Worm (Caenorhabditis elegans) whole organism, young adult: ENCODE results near the gene pmp-1.

Experiments
- B0035.1 ChIP-seq: sonication (generic microtip); optimal IDR thresholded peaks from 2 replicates; lab custom pipeline; 2016; ENCODE audit warnings: missing genetic modification characterization, mild to moderate bottlenecking, missing compliant biosample characterization, missing genotype, missing genetic modification reagents
- B0336.3 ChIP-seq: fragments of 200-800 bp; sonication (Bioruptor generic); IDR thresholded peaks from 2 replicates; pipeline ENCODE4 v1.3.6; 2022; ENCODE audit warnings: missing genetic modification characterization, missing compliant biosample characterization
- C06A6.2 ChIP-seq: fragments of 200-800 bp; sonication (Bioruptor generic); conservative IDR thresholded peaks from 2 replicates; pipeline ENCODE4 v1.3.6; 2022; ENCODE audit warnings: missing genetic modification characterization, missing compliant biosample characterization
- F37B4.10 ChIP-seq: fragments of 200-800 bp; sonication (Bioruptor generic); IDR thresholded peaks from 2 replicates; pipeline ENCODE4 v1.3.6; 2022; ENCODE audit warnings: missing genetic modification characterization, missing compliant biosample characterization
- F49E8.2 ChIP-seq: sonication (generic microtip); optimal IDR thresholded peaks from 3 replicates; lab custom pipeline; 2017; ENCODE audit warnings: missing genetic modification characterization, mild to moderate bottlenecking, missing compliant biosample characterization, antibody characterized with exemption, moderate library complexity; ENCODE audit not compliant: insufficient read depth
- T07F8.4 ChIP-seq: sonication (generic microtip); optimal IDR thresholded peaks from 2 replicates; lab custom pipeline; 2016; ENCODE audit warnings: mild to moderate bottlenecking, missing genetic modification characterization, moderate library complexity, missing compliant biosample characterization
- Y53G8AR.9 ChIP-seq: fragments of 200-800 bp; sonication (Bioruptor generic); conservative IDR thresholded peaks from 2 replicates; pipeline ENCODE4 v1.3.6; 2022; ENCODE audit warnings: missing genetic modification reagents, missing genetic modification characterization, missing compliant biosample characterization
- Y56A3A.18 ChIP-seq: fragments of 200-800 bp; sonication (Bioruptor generic); IDR thresholded peaks from 2 replicates; pipeline ENCODE4 v1.3.6; 2022; ENCODE audit warnings: missing genetic modification reagents, missing genetic modification characterization, missing compliant biosample characterization
- ZK185.1 ChIP-seq: sonication (generic microtip); optimal IDR thresholded peaks from 2 replicates; lab custom pipeline; 2016; ENCODE audit warnings: mild to moderate bottlenecking, missing genetic modification characterization, missing compliant biosample characterization; ENCODE audit not compliant: poor library complexity, severe bottlenecking
- akir-1 ChIP-seq: fragments of 200-800 bp; sonication (Bioruptor generic); optimal IDR thresholded peaks from 2 replicates; lab custom pipeline; 2018; ENCODE audit warnings: mild to moderate bottlenecking, missing genetic modification characterization, moderate library complexity, missing compliant biosample characterization
- ama-1 ChIP-seq, 3 experiments: fragments of 150-350 bp in 1 of 3; sonication (generic microtip) in 2 of 3; optimal IDR thresholded peaks; 2 replicates each; lab custom pipeline; 2014 to 2018; ENCODE audit warnings: missing biosample characterization in 2 of 3, missing genetic modification characterization in 2 of 3, missing genetic modification reagents in 2 of 3
- atf-7 ChIP-seq: sonication (generic microtip); optimal IDR thresholded peaks from 2 replicates; lab custom pipeline; 2017; ENCODE audit warnings: mild to moderate bottlenecking, missing genetic modification characterization, missing compliant biosample characterization
- attf-5 ChIP-seq: fragments of 200-800 bp; sonication (Bioruptor generic); optimal IDR thresholded peaks from 2 replicates; lab custom pipeline; 2018; ENCODE audit warnings: mild to moderate bottlenecking, missing genetic modification characterization, missing compliant biosample characterization
- bed-1 ChIP-seq: fragments of 200-800 bp; sonication (Bioruptor generic); IDR thresholded peaks from 2 replicates; pipeline ENCODE4 v1.3.6; 2022; ENCODE audit warnings: missing genetic modification reagents, missing genetic modification characterization, missing compliant biosample characterization
- cebp-1 ChIP-seq, 2 experiments: fragments of 200-800 bp in 1 of 2; sonication (Bioruptor generic) in 1 of 2; sonication (generic microtip) in 1 of 2; IDR thresholded peaks in 1 of 2; optimal IDR thresholded peaks in 1 of 2; 2 replicates each; pipeline versions ENCODE4 v1.3.6 to Lab custom; 2017 to 2022; ENCODE audit warnings: missing compliant biosample characterization in 2 of 2, missing genetic modification characterization in 2 of 2, mild to moderate bottlenecking in 1 of 2, missing genetic modification reagents in 1 of 2, moderate library complexity in 1 of 2
- ceh-100 ChIP-seq: fragments of 200-800 bp; sonication (Bioruptor generic); IDR thresholded peaks from 2 replicates; pipeline ENCODE4 v1.3.6; 2022; ENCODE audit warnings: missing genetic modification reagents, missing genetic modification characterization, missing compliant biosample characterization
- ceh-91 ChIP-seq: fragments of 200-800 bp; sonication (Bioruptor generic); IDR thresholded peaks from 2 replicates; pipeline ENCODE4 v1.3.6; 2022; ENCODE audit warnings: missing genetic modification reagents, missing genetic modification characterization, missing compliant biosample characterization
- chd-7 ChIP-seq: sonication (generic microtip); optimal IDR thresholded peaks from 2 replicates; lab custom pipeline; 2016; ENCODE audit warnings: mild to moderate bottlenecking, missing genetic modification characterization, moderate library complexity, missing compliant biosample characterization
- dpff-1 ChIP-seq: sonication (generic microtip); optimal IDR thresholded peaks from 2 replicates; lab custom pipeline; 2017; ENCODE audit warnings: mild to moderate bottlenecking, missing genetic modification characterization, missing compliant biosample characterization
- egl-18 ChIP-seq: fragments of 200-800 bp; sonication (Bioruptor generic); IDR thresholded peaks from 2 replicates; pipeline ENCODE4 v1.3.6; 2022; ENCODE audit warnings: missing genetic modification reagents, missing genetic modification characterization, missing compliant biosample characterization
- ekl-4 ChIP-seq: fragments of 200-800 bp; sonication (Bioruptor generic); IDR thresholded peaks from 2 replicates; pipeline ENCODE4 v1.3.6; 2022; ENCODE audit warnings: missing genetic modification reagents, missing genetic modification characterization, missing compliant biosample characterization
- fkh-3 ChIP-seq: sonication (generic microtip); optimal IDR thresholded peaks from 2 replicates; lab custom pipeline; 2016; ENCODE audit warnings: mild to moderate bottlenecking, missing genetic modification characterization, missing compliant biosample characterization
- him-1 ChIP-seq: sonication (generic microtip); optimal IDR thresholded peaks from 2 replicates; lab custom pipeline; 2016; ENCODE audit warnings: missing genotype, missing genetic modification reagents, missing genetic modification characterization, missing compliant biosample characterization
- hmg-1.2 ChIP-seq: fragments of 200-800 bp; sonication (Bioruptor generic); IDR thresholded peaks from 2 replicates; pipeline ENCODE4 v1.3.6; 2022; ENCODE audit warnings: missing genetic modification reagents, missing genetic modification characterization, missing compliant biosample characterization
- let-526 ChIP-seq: fragments of 200-800 bp; sonication (Bioruptor generic); IDR thresholded peaks from 2 replicates; pipeline ENCODE4 v1.3.6; 2022; ENCODE audit warnings: missing genetic modification reagents, missing genetic modification characterization, missing compliant biosample characterization
- lin-35 ChIP-seq, 3 experiments: fragments of 150-350 bp in 2 of 3; sonication (generic microtip) in 1 of 3; optimal IDR thresholded peaks; 2 replicates each; lab custom pipeline; 2014 to 2018; ENCODE audit warnings: missing biosample characterization in 3 of 3, missing genetic modification characterization in 3 of 3, missing genetic modification reagents in 3 of 3
- lin-40 ChIP-seq: sonication (generic microtip); optimal IDR thresholded peaks from 2 replicates; lab custom pipeline; 2016; ENCODE audit warnings: missing genetic modification characterization, mild to moderate bottlenecking, missing compliant biosample characterization, missing genotype, missing genetic modification reagents
- madf-10 ChIP-seq: sonication (generic microtip); optimal IDR thresholded peaks from 2 replicates; lab custom pipeline; 2016; ENCODE audit warnings: mild to moderate bottlenecking, missing genetic modification characterization, missing compliant biosample characterization
- madf-3 ChIP-seq: fragments of 200-800 bp; sonication (Bioruptor generic); IDR thresholded peaks from 2 replicates; pipeline ENCODE4 v1.3.6; 2022; ENCODE audit warnings: missing genetic modification reagents, missing genetic modification characterization, missing compliant biosample characterization
- nfyb-1 ChIP-seq: fragments of 200-800 bp; sonication (Bioruptor generic); IDR thresholded peaks from 2 replicates; pipeline ENCODE4 v1.3.6; 2022; ENCODE audit warnings: missing genetic modification reagents, missing genetic modification characterization, missing compliant biosample characterization
- nhr-179 ChIP-seq: sonication (generic microtip); optimal IDR thresholded peaks from 2 replicates; lab custom pipeline; 2016; ENCODE audit warnings: mild to moderate bottlenecking, missing genetic modification characterization, missing compliant biosample characterization
- nhr-80 ChIP-seq: sonication (generic microtip); optimal IDR thresholded peaks from 2 replicates; lab custom pipeline; 2016; ENCODE audit warnings: missing genetic modification characterization, missing compliant biosample characterization
- pbrm-1 ChIP-seq: fragments of 200-800 bp; sonication (Bioruptor generic); IDR thresholded peaks from 2 replicates; pipeline ENCODE4 v1.3.6; 2022; ENCODE audit warnings: missing genetic modification reagents, missing genetic modification characterization, missing compliant biosample characterization
- somi-1 ChIP-seq: fragments of 200-800 bp; sonication (Bioruptor generic); optimal IDR thresholded peaks from 2 replicates; lab custom pipeline; 2018; ENCODE audit warnings: mild to moderate bottlenecking, missing genetic modification characterization, missing compliant biosample characterization
- tlf-1 ChIP-seq: fragments of 200-800 bp; sonication (Bioruptor generic); optimal IDR thresholded peaks from 2 replicates; lab custom pipeline; 2018; ENCODE audit warnings: mild to moderate bottlenecking, missing genetic modification characterization, missing compliant biosample characterization
- xnd-1 ChIP-seq: sonication (generic microtip); optimal IDR thresholded peaks from 2 replicates; lab custom pipeline; 2016; ENCODE audit warnings: missing genotype, missing genetic modification reagents, missing genetic modification characterization, missing compliant biosample characterization
- zim-3 ChIP-seq: sonication (generic microtip); optimal IDR thresholded peaks from 2 replicates; lab custom pipeline; 2017; ENCODE audit warnings: mild to moderate bottlenecking, missing genetic modification characterization, moderate library complexity, missing compliant biosample characterization
- ztf-18 ChIP-seq: sonication (generic microtip); optimal IDR thresholded peaks from 2 replicates; lab custom pipeline; 2016; ENCODE audit warnings: missing genotype, mild to moderate bottlenecking, missing genetic modification characterization, missing compliant biosample characterization
- ztf-26 ChIP-seq: sonication (generic microtip); optimal IDR thresholded peaks from 2 replicates; lab custom pipeline; 2017; ENCODE audit warnings: missing genetic modification characterization, missing compliant biosample characterization
- ztf-28 ChIP-seq: fragments of 200-800 bp; sonication (Bioruptor generic); IDR thresholded peaks from 2 replicates; pipeline ENCODE4 v1.3.6; 2022; ENCODE audit warnings: missing genetic modification reagents, missing genetic modification characterization, missing compliant biosample characterization
- ztf-6 ChIP-seq: fragments of 200-800 bp; sonication (Bioruptor generic); IDR thresholded peaks from 2 replicates; pipeline ENCODE4 v1.3.6; 2022; ENCODE audit warnings: missing genetic modification reagents, missing genetic modification characterization, missing compliant biosample characterization

pmp-1 gene

ce11 chrII:6889580-6889922 is 6.0 kb upstream of the pmp-1 start:
- TF ChIP-seq F49E8.2 (tag; lab: Kevin White, UChicago) (no peak), ama-1 (optimal IDR thresholded peaks at IDR 0.05; lab: Kevin White, UChicago) (peak; percentile 94), ama-1 (GFP tag; optimal IDR thresholded peaks at IDR 0.05; lab: Kevin White, UChicago) (no peak), nhr-179 (no peak), xnd-1 (tag; lab: Kevin White, UChicago) (no peak), cebp-1 (GFP tag; IDR thresholded peaks at IDR 0.05; lab: Robert Waterston, UW) (no peak), cebp-1 (tag; optimal IDR thresholded peaks at IDR 0.05; lab: Kevin White, UChicago) (no peak), nfyb-1 (GFP tag; lab: Robert Waterston, UW) (peak; percentile 46; the same call in 1 of the 2 replicates), ceh-100 (GFP tag; lab: Robert Waterston, UW) (no peak), ztf-6 (GFP tag; lab: Robert Waterston, UW) (no peak), nhr-80 (no peak), ztf-28 (GFP tag; lab: Robert Waterston, UW) (no peak), akir-1 (GFP tag; lab: Kevin White, UChicago) (no peak), C06A6.2 (GFP tag; lab: Robert Waterston, UW) (0 out of 2 replicates have a peak, but pooled peaks have one; percentile 12), let-526 (GFP tag; lab: Robert Waterston, UW) (no peak), madf-10 (no peak), F37B4.10 (GFP tag; lab: Robert Waterston, UW) (0 out of 2 replicates have a peak, but pooled peaks have one; percentile 70), chd-7 (tag; lab: Kevin White, UChicago) (no peak), somi-1 (GFP tag; lab: Kevin White, UChicago) (peak; percentile 43), him-1 (tag; lab: Kevin White, UChicago) (no peak), lin-35 (GFP tag; optimal IDR thresholded peaks at IDR 0.05; lab: Kevin White, UChicago) (no peak), fkh-3 (tag; lab: Kevin White, UChicago) (peak; percentile 33), T07F8.4 (tag; lab: Kevin White, UChicago) (no peak), zim-3 (no peak)

- TF ChIP-seq lin-40 (tag; lab: Kevin White, UChicago): no peak
- 0 out of 2 replicates have a peak, but pooled peaks have one; percentile 4 for TF ChIP-seq hmg-1.2
- no peak for TF ChIP-seq ztf-26 (tag; lab: Kevin White, UChicago)
- TF ChIP-seq B0035.1 (tag; lab: Kevin White, UChicago): no peak
- no peak for TF ChIP-seq F37B4.10 (GFP tag; lab: Robert Waterston, UW)
- no peak; the same call in 1 of the 2 replicates for TF ChIP-seq ekl-4 (GFP tag; lab: Robert Waterston, UW)
- TF ChIP-seq ztf-6 (GFP tag; lab: Robert Waterston, UW): no peak
- 0 out of 2 replicates have a peak, but pooled peaks have one; percentile 39 for TF ChIP-seq B0336.3 (GFP tag; lab: Robert Waterston, UW)
- peak in 1 of 3 experiments; percentile 46 for TF ChIP-seq lin-35 (GFP tag; optimal IDR thresholded peaks at IDR 0.05; lab: Kevin White, UChicago)
- no peak for TF ChIP-seq dpff-1 (tag; lab: Kevin White, UChicago)
- TF ChIP-seq egl-18 (GFP tag; lab: Robert Waterston, UW): no peak
- TF ChIP-seq ztf-18 (tag; lab: Kevin White, UChicago): no peak
- no peak for TF ChIP-seq bed-1 (GFP tag; lab: Robert Waterston, UW)
- no peak for TF ChIP-seq atf-7 (tag; lab: Kevin White, UChicago)
- TF ChIP-seq tlf-1 (GFP tag; lab: Kevin White, UChicago): no peak
- no peak for TF ChIP-seq madf-3
- TF ChIP-seq Y56A3A.18: no peak
- TF ChIP-seq attf-5 (GFP tag; lab: Kevin White, UChicago): no peak
- TF ChIP-seq pbrm-1 (GFP tag; lab: Robert Waterston, UW): no peak
- TF ChIP-seq T07F8.4 (tag; lab: Kevin White, UChicago): no peak
- no peak for TF ChIP-seq ceh-91 (GFP tag; lab: Robert Waterston, UW)
- TF ChIP-seq Y53G8AR.9 (GFP tag; lab: Robert Waterston, UW): no peak
- TF ChIP-seq ZK185.1 (tag; lab: Kevin White, UChicago): peak; percentile 33
- TF ChIP-seq ama-1 (optimal IDR thresholded peaks at IDR 0.05; lab: Kevin White, UChicago): peak; percentile 88
- no peak for TF ChIP-seq ama-1 (GFP tag; optimal IDR thresholded peaks at IDR 0.05; lab: Kevin White, UChicago)
Measured at ce11 chrII:6888661-6889579, 5.4 kb upstream of the pmp-1 start.
